Worm (Caenorhabditis elegans) whole organism, L2 larva: ENCODE data around the gene bir-2.

ENCODE experiments used
- C34F6.9 ChIP-seq: fragments of 150-350 bp; optimal IDR thresholded peaks from 2 replicates; lab custom pipeline; 2014; ENCODE audit warnings: missing biosample characterization, missing genetic modification characterization
- F13H6.1 ChIP-seq: sonication (generic microtip); optimal IDR thresholded peaks from 2 replicates; lab custom pipeline; 2016; ENCODE audit warnings: missing genetic modification characterization, missing compliant biosample characterization
- R02D3.7 ChIP-seq: fragments of 150-350 bp; optimal IDR thresholded peaks from 2 replicates; lab custom pipeline; 2014; ENCODE audit warnings: missing biosample characterization, missing genetic modification characterization
- Y55F3AM.14 ChIP-seq: fragments of 200-800 bp; sonication (Bioruptor generic); optimal IDR thresholded peaks from 2 replicates; lab custom pipeline; 2018; ENCODE audit warnings: mild to moderate bottlenecking, missing genetic modification characterization, missing compliant biosample characterization
- ZK546.5 ChIP-seq: sonication (generic microtip); optimal IDR thresholded peaks from 2 replicates; lab custom pipeline; 2017; ENCODE audit warnings: missing biosample characterization, missing genetic modification characterization
- alr-1 ChIP-seq: fragments of 150-350 bp; optimal IDR thresholded peaks from 2 replicates; lab custom pipeline; 2014; ENCODE audit warnings: missing biosample characterization, missing genetic modification characterization
- aly-2 ChIP-seq: fragments of 150-350 bp; optimal IDR thresholded peaks from 2 replicates; lab custom pipeline; 2014; ENCODE audit warnings: missing biosample characterization, missing genetic modification characterization
- ama-1 ChIP-seq: fragments of 150-350 bp; optimal IDR thresholded peaks from 2 replicates; lab custom pipeline; 2018; ENCODE audit warnings: inconsistent platforms
- blmp-1 ChIP-seq: sonication (generic microtip); optimal IDR thresholded peaks from 2 replicates; lab custom pipeline; 2017; ENCODE audit warnings: missing genetic modification characterization, mild to moderate bottlenecking, missing compliant biosample characterization, antibody characterized with exemption, moderate library complexity; ENCODE audit not compliant: insufficient read depth
- ceh-16 ChIP-seq: fragments of 150-350 bp; optimal IDR thresholded peaks from 2 replicates; lab custom pipeline; 2014; ENCODE audit warnings: missing biosample characterization, missing genetic modification characterization
- ceh-82 ChIP-seq: fragments of 150-350 bp; optimal IDR thresholded peaks from 2 replicates; lab custom pipeline; 2014; ENCODE audit warnings: missing biosample characterization, missing genetic modification characterization
- crh-2 ChIP-seq: sonication (generic microtip); optimal IDR thresholded peaks from 2 replicates; lab custom pipeline; 2017; ENCODE audit warnings: missing biosample characterization, missing genetic modification characterization
- dmd-4 ChIP-seq: sonication (generic microtip); optimal IDR thresholded peaks from 2 replicates; lab custom pipeline; 2017; ENCODE audit warnings: missing biosample characterization, missing genetic modification characterization
- elt-1 ChIP-seq: fragments of 150-350 bp; optimal IDR thresholded peaks from 2 replicates; lab custom pipeline; 2014; ENCODE audit warnings: missing biosample characterization, missing genetic modification characterization
- elt-3 ChIP-seq: sonication (generic microtip); optimal IDR thresholded peaks from 2 replicates; lab custom pipeline; 2017; ENCODE audit warnings: missing biosample characterization, missing genetic modification characterization
- gmeb-1 ChIP-seq: fragments of 150-350 bp; optimal IDR thresholded peaks from 2 replicates; lab custom pipeline; 2014; ENCODE audit warnings: missing biosample characterization, missing genetic modification characterization
- lin-11 ChIP-seq: fragments of 150-350 bp; sonication (generic microtip); optimal IDR thresholded peaks from 2 replicates; lab custom pipeline; 2014; ENCODE audit warnings: missing biosample characterization, missing genetic modification characterization, inconsistent platforms, mixed read lengths
- lin-39 ChIP-seq: fragments of 150-350 bp; optimal IDR thresholded peaks from 2 replicates; lab custom pipeline; 2014; ENCODE audit warnings: missing biosample characterization, missing genetic modification reagents, missing genetic modification characterization
- mbf-1 ChIP-seq: sonication (generic microtip); optimal IDR thresholded peaks from 2 replicates; lab custom pipeline; 2017; ENCODE audit warnings: missing biosample characterization, missing genetic modification characterization
- mdl-1 ChIP-seq, 2 experiments: fragments of 150-350 bp in 1 of 2; sonication (generic microtip) in 1 of 2; optimal IDR thresholded peaks; 2 replicates each; lab custom pipeline; 2017; ENCODE audit warnings: missing biosample characterization in 2 of 2, missing genetic modification characterization in 2 of 2
- nhr-10 ChIP-seq: sonication (generic microtip); optimal IDR thresholded peaks from 2 replicates; lab custom pipeline; 2017; ENCODE audit warnings: missing biosample characterization, missing genetic modification characterization
- nhr-11 ChIP-seq: fragments of 150-350 bp; optimal IDR thresholded peaks from 2 replicates; lab custom pipeline; 2014; ENCODE audit warnings: missing biosample characterization, missing genetic modification characterization
- nhr-12 ChIP-seq: fragments of 150-350 bp; optimal IDR thresholded peaks from 2 replicates; lab custom pipeline; 2014; ENCODE audit warnings: missing biosample characterization, missing genetic modification characterization
- nhr-129 ChIP-seq: fragments of 150-350 bp; optimal IDR thresholded peaks from 2 replicates; lab custom pipeline; 2014; ENCODE audit warnings: missing biosample characterization, missing genetic modification characterization
- nhr-21 ChIP-seq: fragments of 150-350 bp; optimal IDR thresholded peaks from 2 replicates; lab custom pipeline; 2014; ENCODE audit warnings: missing biosample characterization, missing genetic modification characterization
- nhr-23 ChIP-seq: fragments of 150-350 bp; optimal IDR thresholded peaks from 2 replicates; lab custom pipeline; 2014; ENCODE audit warnings: missing biosample characterization, missing genetic modification reagents, missing genetic modification characterization
- nhr-25 ChIP-seq: fragments of 150-350 bp; sonication (generic microtip); optimal IDR thresholded peaks from 3 replicates; lab custom pipeline; 2014; ENCODE audit warnings: missing biosample characterization, missing genetic modification characterization
- nhr-6 ChIP-seq: fragments of 150-350 bp; optimal IDR thresholded peaks from 2 replicates; lab custom pipeline; 2014; ENCODE audit warnings: missing biosample characterization, missing genetic modification characterization
- peb-1 ChIP-seq: fragments of 150-350 bp; optimal IDR thresholded peaks from 2 replicates; lab custom pipeline; 2014; ENCODE audit warnings: missing biosample characterization, missing genetic modification characterization
- sem-4 ChIP-seq: fragments of 150-350 bp; optimal IDR thresholded peaks from 2 replicates; lab custom pipeline; 2014; ENCODE audit warnings: missing biosample characterization, missing genetic modification reagents, missing genetic modification characterization
- sma-3 ChIP-seq: sonication (generic microtip); optimal IDR thresholded peaks from 2 replicates; lab custom pipeline; 2016; ENCODE audit warnings: missing genetic modification reagents, missing genetic modification characterization, missing compliant biosample characterization
- sma-9 ChIP-seq, 2 experiments: fragments of 150-350 bp in 1 of 2; sonication (generic microtip) in 1 of 2; optimal IDR thresholded peaks; 2 replicates each; lab custom pipeline; 2014 to 2016; ENCODE audit warnings: missing genetic modification characterization in 2 of 2, mild to moderate bottlenecking in 1 of 2, missing biosample characterization in 1 of 2, missing compliant biosample characterization in 1 of 2, missing genetic modification reagents in 1 of 2, moderate library complexity in 1 of 2
- snpc-4 ChIP-seq: fragments of 150-350 bp; optimal IDR thresholded peaks from 2 replicates; lab custom pipeline; 2014; ENCODE audit warnings: missing biosample characterization, missing genetic modification characterization
- unc-39 ChIP-seq: fragments of 150-350 bp; optimal IDR thresholded peaks from 2 replicates; lab custom pipeline; 2014; ENCODE audit warnings: missing biosample characterization, missing genetic modification characterization
- unc-62 ChIP-seq: fragments of 150-350 bp; optimal IDR thresholded peaks from 2 replicates; lab custom pipeline; 2014; ENCODE audit warnings: missing biosample characterization, missing genetic modification reagents, missing genetic modification characterization
- zag-1 ChIP-seq: fragments of 150-350 bp; optimal IDR thresholded peaks from 2 replicates; lab custom pipeline; 2014; ENCODE audit warnings: missing biosample characterization, missing genetic modification characterization
- ztf-1 ChIP-seq: fragments of 200-800 bp; sonication (Bioruptor generic); conservative IDR thresholded peaks from 2 replicates; pipeline ENCODE4 v1.3.6; 2022; ENCODE audit warnings: missing genetic modification characterization, missing compliant biosample characterization
- ztf-11 ChIP-seq: sonication (generic microtip); optimal IDR thresholded peaks from 2 replicates; lab custom pipeline; 2017; ENCODE audit warnings: missing biosample characterization, missing genetic modification characterization
- ztf-4 ChIP-seq: fragments of 150-350 bp; optimal IDR thresholded peaks from 2 replicates; lab custom pipeline; 2014; ENCODE audit warnings: missing biosample characterization, missing genetic modification characterization

bir-2 gene

ce11 chrV:13593083-13593482 is 24.4 kb downstream of the bir-2 start, which contains the start of gene F53F4.4:
Gene F53F4.4, plus strand, starts transcription at chrV:13593383.
- TF ChIP-seq nhr-10 (tag; lab: Kevin White, UChicago) (no peak), nhr-23 (tag; lab: Kevin White, UChicago) (no peak), ztf-4 (tag; lab: Kevin White, UChicago) (no peak), unc-39 (tag; lab: Kevin White, UChicago) (no peak), ZK546.5 (tag; lab: Kevin White, UChicago) (no peak), lin-11 (tag; lab: Kevin White, UChicago) (no peak), ama-1 (no peak), aly-2 (no peak), zag-1 (tag; lab: Kevin White, UChicago) (no peak), ztf-1 (no peak), F13H6.1 (tag; lab: Kevin White, UChicago) (no peak), crh-2 (tag; lab: Kevin White, UChicago) (no peak)

- no peak for TF ChIP-seq ceh-16 (tag; lab: Kevin White, UChicago)
- TF ChIP-seq nhr-11 (tag; lab: Kevin White, UChicago), result no peak
- no peak for TF ChIP-seq ZK546.5 (tag; lab: Kevin White, UChicago)
- TF ChIP-seq nhr-10 (tag; lab: Kevin White, UChicago), result no peak
- no peak for TF ChIP-seq sem-4 (tag; lab: Kevin White, UChicago)
- no peak for TF ChIP-seq lin-11 (tag; lab: Kevin White, UChicago)
- no peak for TF ChIP-seq nhr-12 (tag; lab: Kevin White, UChicago)
- no peak for TF ChIP-seq Y55F3AM.14 (GFP tag; lab: Kevin White, UChicago)
- TF ChIP-seq nhr-23 (tag; lab: Kevin White, UChicago), result no peak
- no peak for TF ChIP-seq ceh-82
- no peak for TF ChIP-seq elt-3 (tag; lab: Kevin White, UChicago)
- no peak for TF ChIP-seq elt-1 (tag; lab: Kevin White, UChicago)
- TF ChIP-seq nhr-129 (tag; lab: Kevin White, UChicago), result no peak
- TF ChIP-seq ztf-4 (tag; lab: Kevin White, UChicago), result no peak
- TF ChIP-seq sma-9 (GFP tag; optimal IDR thresholded peaks at IDR 0.05; lab: Kevin White, UChicago), result no peak
- no peak for TF ChIP-seq sma-9 (tag; optimal IDR thresholded peaks at IDR 0.05; lab: Kevin White, UChicago)
- TF ChIP-seq ama-1, result no peak
- no peak for TF ChIP-seq unc-62 (GFP tag; lab: Kevin White, UChicago)
- no peak for TF ChIP-seq nhr-6
- TF ChIP-seq lin-39 (tag; lab: Kevin White, UChicago), result no peak
Measured at ce11 chrV:13598370-13598769, 29.7 kb downstream of the bir-2 start.

- TF ChIP-seq mdl-1 (tag; optimal IDR thresholded peaks at IDR 0.05; lab: Kevin White, UChicago) (no peak), ceh-82 (no peak), gmeb-1 (tag; lab: Kevin White, UChicago) (no peak), C34F6.9 (tag; lab: Kevin White, UChicago) (no peak), nhr-25 (tag; lab: Kevin White, UChicago) (no peak), snpc-4 (tag; lab: Kevin White, UChicago) (no peak), unc-62 (GFP tag; lab: Kevin White, UChicago) (no peak), zag-1 (tag; lab: Kevin White, UChicago) (no peak)
Measured at ce11 chrV:13600882-13601281, 32.2 kb downstream of the bir-2 start, which contains the start of gene rdy-2. Gene rdy-2, minus strand, starts transcription at chrV:13600982.

ce11 chrV:13606651-13607242 is 38.1 kb downstream of the bir-2 start, which contains the start of gene fmo-4:
Gene fmo-4, minus strand, starts transcription at chrV:13606701.
- TF ChIP-seq Y55F3AM.14 (GFP tag; lab: Kevin White, UChicago), result peak; percentile 33
- peak; percentile 9 for TF ChIP-seq nhr-25 (tag; lab: Kevin White, UChicago)
- no peak for TF ChIP-seq peb-1 (tag; lab: Kevin White, UChicago)
- TF ChIP-seq nhr-21 (tag; lab: Kevin White, UChicago), result peak; percentile 71
- no peak for TF ChIP-seq sma-3

ce11 chrV:13608486-13608885 is 39.8 kb downstream of the bir-2 start:
- no peak for TF ChIP-seq mbf-1 (tag; lab: Kevin White, UChicago)
- no peak for TF ChIP-seq ztf-11 (tag; lab: Kevin White, UChicago)
- TF ChIP-seq Y55F3AM.14 (GFP tag; lab: Kevin White, UChicago), result no peak
- TF ChIP-seq unc-39 (tag; lab: Kevin White, UChicago), result no peak
- TF ChIP-seq lin-39 (tag; lab: Kevin White, UChicago), result no peak
- peak; percentile 90 for TF ChIP-seq blmp-1
- TF ChIP-seq sma-9 (GFP tag; optimal IDR thresholded peaks at IDR 0.05; lab: Kevin White, UChicago), result peak; percentile 44
- no peak for TF ChIP-seq sma-9 (tag; optimal IDR thresholded peaks at IDR 0.05; lab: Kevin White, UChicago)
- TF ChIP-seq nhr-6, result no peak
- TF ChIP-seq alr-1 (tag; lab: Kevin White, UChicago), result no peak
- TF ChIP-seq nhr-25 (tag; lab: Kevin White, UChicago), result peak; percentile 36
- no peak for TF ChIP-seq ztf-4 (tag; lab: Kevin White, UChicago)
- peak; percentile 60 for TF ChIP-seq sma-3
- peak; percentile 15 for TF ChIP-seq crh-2 (tag; lab: Kevin White, UChicago)
- no peak for TF ChIP-seq R02D3.7 (tag; lab: Kevin White, UChicago)
- no peak for TF ChIP-seq dmd-4 (tag; lab: Kevin White, UChicago)
- TF ChIP-seq nhr-21 (tag; lab: Kevin White, UChicago), result no peak
- TF ChIP-seq, all 48 proteins: peak for 5
